Worm (Caenorhabditis elegans): Measurements from ENCODE around the gene K08D9.9.

Gene K08D9.9

DNA sequence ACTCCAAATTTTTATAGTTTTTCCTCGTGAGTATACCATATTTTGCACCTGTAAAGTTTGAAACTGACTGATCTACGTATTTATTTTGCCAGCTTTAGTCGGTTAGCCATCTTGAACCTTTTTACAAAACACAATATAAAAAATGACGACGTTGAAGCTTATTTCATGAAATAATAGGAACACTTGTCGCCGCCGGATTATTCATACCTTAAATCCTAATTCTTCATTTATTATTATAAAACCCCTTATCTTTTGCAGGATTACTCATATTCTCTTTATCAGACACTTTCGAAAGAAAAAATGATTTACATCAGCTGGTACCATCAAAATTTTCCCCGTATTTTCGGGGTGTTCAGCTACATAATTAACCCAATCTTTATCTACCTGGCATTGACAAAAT lies 11.0 kb upstream of the K08D9.9 start, which contains the start of gene srj-8:
srj-8 (plus strand) TSS at position 301 of the 400 bp plus-strand sequence.
- TF ChIP-seq ahr-1 (tag; optimal IDR thresholded peaks at IDR 0.05) (no peak), ceh-6 (GFP tag; optimal IDR thresholded peaks at IDR 0.05) (no peak), C08G9.2 (tag; optimal IDR thresholded peaks at IDR 0.05) (no peak), ceh-2 (tag; optimal IDR thresholded peaks at IDR 0.05) (no peak), ztf-16 (tag; optimal IDR thresholded peaks at IDR 0.05) (no peak), ceh-18 (tag; optimal IDR thresholded peaks at IDR 0.05) (no peak), ttx-3 (tag; optimal IDR thresholded peaks at IDR 0.05) (no peak), T23F11.4 (GFP tag; optimal IDR thresholded peaks at IDR 0.05) (no peak), unc-3 (GFP tag; conservative IDR thresholded peaks at IDR 0.05) (no peak), unc-3 (tag; optimal IDR thresholded peaks at IDR 0.05) (no peak), hlh-30 (tag; optimal IDR thresholded peaks at IDR 0.05; ENCODE audit: insufficient read depth) (no peak), fkh-6 (tag; optimal IDR thresholded peaks at IDR 0.05) (no peak), hlh-15 (tag; optimal IDR thresholded peaks at IDR 0.05) (no peak), unc-55 (GFP tag; optimal IDR thresholded peaks at IDR 0.05) (no peak), ceh-14 (tag; optimal IDR thresholded peaks at IDR 0.05) (no peak), unc-42 (tag; optimal IDR thresholded peaks at IDR 0.05) (no peak), gmeb-2 (tag; optimal IDR thresholded peaks at IDR 0.05) (no peak), ref-2 (tag; optimal IDR thresholded peaks at IDR 0.05) (no peak), pax-1 (tag; optimal IDR thresholded peaks at IDR 0.05) (no peak), pag-3 (tag; optimal IDR thresholded peaks at IDR 0.05; ENCODE audit: borderline replicate concordance) (no peak)

- no peak for TF ChIP-seq hlh-30 (tag; optimal IDR thresholded peaks at IDR 0.05; ENCODE audit: insufficient read depth)
- TF ChIP-seq lim-6 (tag; optimal IDR thresholded peaks at IDR 0.05) = no peak
- TF ChIP-seq zip-5 (tag; optimal IDR thresholded peaks at IDR 0.05) = no peak
- TF ChIP-seq elt-2 (tag; optimal IDR thresholded peaks at IDR 0.05) = no peak
- TF ChIP-seq mec-3 (tag; optimal IDR thresholded peaks at IDR 0.05; ENCODE audit: borderline replicate concordance) = no peak
- no peak for TF ChIP-seq pha-2 (tag; optimal IDR thresholded peaks at IDR 0.05)
- no peak for TF ChIP-seq F13H6.1 (tag; optimal IDR thresholded peaks at IDR 0.05)
- no peak for TF ChIP-seq C38D4.7 (GFP tag; optimal IDR thresholded peaks at IDR 0.05)
- no peak for TF ChIP-seq ama-1 (optimal IDR thresholded peaks at IDR 0.05)
- TF ChIP-seq che-1 (tag; optimal IDR thresholded peaks at IDR 0.05) = no peak
- no peak for TF ChIP-seq ceh-22 (tag; optimal IDR thresholded peaks at IDR 0.05)
- TF ChIP-seq pat-9 (tag; optimal IDR thresholded peaks at IDR 0.05) = no peak
These were observed 8.2 kb upstream of the K08D9.9 start, which contains the start of gene srj-7 for ce11 chrV:3244703-3245102. Gene srj-7, plus strand, starts transcription at chrV:3245003.

- TF ChIP-seq odd-2 (tag; optimal IDR thresholded peaks at IDR 0.05) (no peak), ceh-19 (GFP tag; optimal IDR thresholded peaks at IDR 0.05) (no peak)
These were observed 6.5 kb upstream of the K08D9.9 start, which contains the start of gene gst-23 for ce11 chrV:3242984-3243383. Gene gst-23, plus strand, starts transcription at chrV:3243284.

ce11 chrV:3241175-3241574 lies 4.7 kb upstream of the K08D9.9 start, which contains the start of gene srj-11:
Gene srj-11, plus strand, starts transcription at chrV:3241424.
- TF ChIP-seq mec-3 (tag; optimal IDR thresholded peaks at IDR 0.05; ENCODE audit: borderline replicate concordance) = no peak
- no peak for TF ChIP-seq ceh-24 (tag; optimal IDR thresholded peaks at IDR 0.05)
- no peak for TF ChIP-seq ceh-31 (tag; optimal IDR thresholded peaks at IDR 0.05)
- TF ChIP-seq elt-4 (tag; optimal IDR thresholded peaks at IDR 0.05) = no peak
- TF ChIP-seq ceh-18 (tag; optimal IDR thresholded peaks at IDR 0.05) = no peak
- no peak for TF ChIP-seq tbx-7 (tag; optimal IDR thresholded peaks at IDR 0.05)
- TF ChIP-seq ceh-22 (tag; optimal IDR thresholded peaks at IDR 0.05) = no peak
- TF ChIP-seq eyg-1 (tag; optimal IDR thresholded peaks at IDR 0.05) = no peak
- no peak for TF ChIP-seq syd-9 (tag; optimal IDR thresholded peaks at IDR 0.05)
- no peak for TF ChIP-seq nfya-1 (tag; optimal IDR thresholded peaks at IDR 0.05)
- TF ChIP-seq nhr-11 (tag; optimal IDR thresholded peaks at IDR 0.05) = no peak
- no peak for TF ChIP-seq nhr-232 (tag; optimal IDR thresholded peaks at IDR 0.05)
- no peak for TF ChIP-seq pat-9 (tag; optimal IDR thresholded peaks at IDR 0.05)
- no peak for TF ChIP-seq C08G9.2 (tag; optimal IDR thresholded peaks at IDR 0.05)
- TF ChIP-seq K02D7.2 (tag; optimal IDR thresholded peaks at IDR 0.05) = no peak
